Fruit fly (Drosophila melanogaster) whole organism, embryonic: ENCODE measurements around the gene UbcE2M.

ENCODE experiments used
- Atf3 ChIP-seq: fragments of 200-800 bp; sonication (Bioruptor generic); optimal IDR thresholded peaks from 3 replicates; lab custom pipeline; 2016; ENCODE audit warnings: missing biosample characterization, missing genetic modification characterization
- C15 ChIP-seq: fragments of 200-800 bp; sonication (Bioruptor generic); IDR thresholded peaks from 3 replicates; pipeline ENCODE4 v1.3.6; 2022; ENCODE audit warnings: missing biosample characterization, missing genetic modification characterization
- CG11093 ChIP-seq: fragments of 200-800 bp; sonication (Bioruptor generic); IDR thresholded peaks from 3 replicates; pipeline ENCODE4 v1.3.6; 2022; ENCODE audit warnings: missing biosample characterization, missing genetic modification characterization
- CG11504 ChIP-seq: fragments of 200-800 bp; sonication (Bioruptor generic); optimal IDR thresholded peaks from 3 replicates; lab custom pipeline; 2019; ENCODE audit warnings: missing biosample characterization, mild to moderate bottlenecking, missing genetic modification characterization, moderate library complexity
- CG11696 ChIP-seq: fragments of 200-800 bp; sonication (Bioruptor generic); IDR thresholded peaks from 2 replicates; pipeline ENCODE4 v1.3.6; 2022; ENCODE audit warnings: missing biosample characterization, missing genetic modification characterization
- CG12769 ChIP-seq: fragments of 200-800 bp; sonication (Bioruptor generic); optimal IDR thresholded peaks from 2 replicates; lab custom pipeline; 2019; ENCODE audit warnings: missing biosample characterization, mild to moderate bottlenecking, missing genetic modification characterization, moderate library complexity
- CG13624 ChIP-seq: fragments of 200-800 bp; sonication (Bioruptor generic); optimal IDR thresholded peaks from 2 replicates; lab custom pipeline; 2016; ENCODE audit warnings: missing biosample characterization, missing genetic modification characterization
- CG1602 ChIP-seq: fragments of 200-800 bp; sonication (Bioruptor generic); optimal IDR thresholded peaks from 3 replicates; lab custom pipeline; 2016; ENCODE audit warnings: missing biosample characterization, missing genetic modification characterization
- CG16815 ChIP-seq: fragments of 200-800 bp; sonication (Bioruptor generic); optimal IDR thresholded peaks from 3 replicates; lab custom pipeline; 2017; ENCODE audit warnings: missing biosample characterization, mild to moderate bottlenecking, missing genetic modification characterization
- CG18764 ChIP-seq: fragments of 200-800 bp; sonication (Bioruptor generic); optimal IDR thresholded peaks from 3 replicates; lab custom pipeline; 2016; ENCODE audit warnings: missing biosample characterization, missing genetic modification characterization
- CG2712 ChIP-seq: fragments of 200-800 bp; optimal IDR thresholded peaks from 3 replicates; lab custom pipeline; 2019; ENCODE audit warnings: missing biosample characterization, mild to moderate bottlenecking, missing genetic modification characterization, moderate library complexity
- CG3281 ChIP-seq: fragments of 200-800 bp; sonication (Bioruptor generic); optimal IDR thresholded peaks from 3 replicates; lab custom pipeline; 2017; ENCODE audit warnings: missing biosample characterization, mild to moderate bottlenecking, missing genetic modification characterization
- CG3726 ChIP-seq: fragments of 200-800 bp; sonication (Bioruptor generic); IDR thresholded peaks from 3 replicates; pipeline ENCODE4, ENCODE4 v1.3.6; 2022; ENCODE audit warnings: missing biosample characterization, missing genetic modification characterization
- CG6683 ChIP-seq: fragments of 200-800 bp; sonication (Bioruptor generic); optimal IDR thresholded peaks from 2 replicates; lab custom pipeline; 2017; ENCODE audit warnings: missing biosample characterization, mild to moderate bottlenecking, missing genetic modification characterization, missing genetic modification reagents
- CG6689 ChIP-seq: fragments of 200-800 bp; sonication (Bioruptor generic); IDR thresholded peaks from 2 replicates; pipeline ENCODE4 v1.3.6; 2022; ENCODE audit warnings: missing biosample characterization, missing genetic modification characterization
- CG7357 ChIP-seq: fragments of 200-800 bp; sonication (Bioruptor generic); IDR thresholded peaks from 3 replicates; pipeline ENCODE4 v1.3.6; 2022; ENCODE audit warnings: missing biosample characterization, missing genetic modification characterization
- CG7372 ChIP-seq: fragments of 200-800 bp; sonication (Bioruptor generic); IDR thresholded peaks from 2 replicates; pipeline ENCODE4 v1.3.6; 2022; ENCODE audit warnings: missing biosample characterization, missing genetic modification characterization
- CG7963 ChIP-seq: fragments of 200-800 bp; sonication (Bioruptor generic); IDR thresholded peaks from 3 replicates; pipeline ENCODE4 v1.3.6; 2022; ENCODE audit warnings: missing biosample characterization, missing genetic modification characterization; ENCODE audit not compliant: partially characterized antibody
- CG8924 ChIP-seq: fragments of 200-800 bp; optimal IDR thresholded peaks from 3 replicates; lab custom pipeline; 2019; ENCODE audit warnings: missing biosample characterization, mild to moderate bottlenecking, missing genetic modification characterization, moderate library complexity
- Dek ChIP-seq: fragments of 200-800 bp; sonication (Bioruptor generic); optimal IDR thresholded peaks from 3 replicates; lab custom pipeline; 2019; ENCODE audit warnings: missing biosample characterization, mild to moderate bottlenecking, missing genetic modification characterization, moderate library complexity
- Dp ChIP-seq: fragments of 200-800 bp; sonication (Bioruptor generic); optimal IDR thresholded peaks from 2 replicates; lab custom pipeline; 2018; ENCODE audit warnings: missing biosample characterization, mild to moderate bottlenecking, missing genetic modification characterization, moderate library complexity
- Kr ChIP-seq: fragments of 200-800 bp; sonication (Bioruptor generic); optimal IDR thresholded peaks from 2 replicates; lab custom pipeline; 2017; ENCODE audit warnings: missing biosample characterization, mild to moderate bottlenecking, missing genetic modification characterization
- NFAT ChIP-seq: fragments of 200-800 bp; sonication (Bioruptor generic); IDR thresholded peaks from 2 replicates; pipeline ENCODE4 v1.3.6; 2022; ENCODE audit warnings: missing biosample characterization, missing genetic modification characterization
- Neu2 ChIP-seq: fragments of 200-800 bp; sonication (Bioruptor generic); optimal IDR thresholded peaks from 3 replicates; lab custom pipeline; 2016; ENCODE audit warnings: missing biosample characterization, missing genetic modification characterization, borderline replicate concordance
- Vsx1 ChIP-seq: fragments of 200-800 bp; sonication (Bioruptor generic); optimal IDR thresholded peaks from 2 replicates; lab custom pipeline; 2017; ENCODE audit warnings: missing biosample characterization, mild to moderate bottlenecking, missing genetic modification characterization, missing genetic modification reagents
- bbx ChIP-seq: fragments of 200-800 bp; sonication (Bioruptor generic); IDR thresholded peaks from 2 replicates; pipeline ENCODE4 v1.3.6; 2022; ENCODE audit warnings: missing biosample characterization, missing genetic modification characterization; ENCODE audit not compliant: partially characterized antibody
- bowl ChIP-seq: fragments of 200-800 bp; sonication (Bioruptor generic); IDR thresholded peaks from 2 replicates; pipeline ENCODE4 v1.3.6; 2022; ENCODE audit warnings: missing biosample characterization, missing genetic modification characterization
- chm ChIP-seq: fragments of 200-800 bp; sonication (Bioruptor generic); IDR thresholded peaks from 2 replicates; pipeline ENCODE4 v1.3.6; 2022; ENCODE audit warnings: missing biosample characterization, missing genetic modification characterization
- crc ChIP-seq: fragments of 200-800 bp; sonication (Bioruptor generic); optimal IDR thresholded peaks from 2 replicates; lab custom pipeline; 2016; ENCODE audit warnings: missing biosample characterization, missing genetic modification characterization
- gsb-n ChIP-seq: fragments of 200-800 bp; sonication (Bioruptor generic); optimal IDR thresholded peaks from 3 replicates; lab custom pipeline; 2018; ENCODE audit warnings: missing biosample characterization, mild to moderate bottlenecking, missing genetic modification characterization
- h ChIP-seq: fragments of >200 bp; optimal IDR thresholded peaks from 2 replicates; lab custom pipeline; 2017
- insv ChIP-seq, 2 experiments: fragments of 200-800 bp; sonication (Bioruptor generic); optimal IDR thresholded peaks; 3 replicates each; lab custom pipeline; 2016 to 2018; ENCODE audit warnings: missing biosample characterization in 2 of 2, missing genetic modification characterization in 2 of 2
- maf-S ChIP-seq: fragments of 200-800 bp; sonication (Bioruptor generic); optimal IDR thresholded peaks from 2 replicates; lab custom pipeline; 2016; ENCODE audit warnings: missing biosample characterization, missing genetic modification characterization
- mirr ChIP-seq: fragments of 200-800 bp; sonication (Bioruptor generic); optimal IDR thresholded peaks from 3 replicates; lab custom pipeline; 2018; ENCODE audit warnings: missing biosample characterization, mild to moderate bottlenecking, missing genetic modification characterization
- prd ChIP-seq, 3 experiments: fragments of >200 bp in 2 of 3; fragments of 200-800 bp in 1 of 3; sonication (Bioruptor generic) in 1 of 3; optimal IDR thresholded peaks in 2 of 3; IDR thresholded peaks in 1 of 3; 2 replicates in 2 of 3; 3 replicates in 1 of 3; pipeline versions ENCODE4 v1.3.6 to Lab custom; 2017 to 2022; ENCODE audit warnings: missing biosample characterization in 1 of 3, missing genetic modification characterization in 1 of 3
- salm ChIP-seq: fragments of 200-800 bp; sonication (Bioruptor generic); optimal IDR thresholded peaks from 2 replicates; lab custom pipeline; 2018; ENCODE audit warnings: missing biosample characterization, mild to moderate bottlenecking, missing genetic modification characterization
- schlank ChIP-seq: fragments of 200-800 bp; sonication (Bioruptor generic); optimal IDR thresholded peaks from 2 replicates; lab custom pipeline; 2018; ENCODE audit warnings: missing biosample characterization, mild to moderate bottlenecking, missing genetic modification characterization
- sug ChIP-seq: fragments of 200-800 bp; optimal IDR thresholded peaks from 2 replicates; lab custom pipeline; 2019; ENCODE audit warnings: missing biosample characterization, mild to moderate bottlenecking, missing genetic modification characterization, moderate library complexity
- tin ChIP-seq: fragments of 200-800 bp; sonication (Bioruptor generic); optimal IDR thresholded peaks from 3 replicates; lab custom pipeline; 2016; ENCODE audit warnings: missing biosample characterization, missing genetic modification characterization
- tll ChIP-seq, 2 experiments: fragments of 200-800 bp in 1 of 2; fragments of >200 bp in 1 of 2; sonication (Bioruptor generic) in 1 of 2; optimal IDR thresholded peaks; 2 replicates each; lab custom pipeline; 2017 to 2019; ENCODE audit warnings: missing biosample characterization in 2 of 2, missing genetic modification characterization in 2 of 2, mild to moderate bottlenecking in 1 of 2, moderate library complexity in 1 of 2
- ttk ChIP-seq: fragments of 200-800 bp; sonication (Bioruptor generic); IDR thresholded peaks from 2 replicates; pipeline ENCODE4 v2.1.2; 2022; ENCODE audit warnings: missing biosample characterization, missing genetic modification characterization
- tx ChIP-seq: fragments of 200-800 bp; sonication (Bioruptor generic); optimal IDR thresholded peaks from 2 replicates; lab custom pipeline; 2016; ENCODE audit warnings: missing biosample characterization, missing genetic modification characterization
- unpg ChIP-seq: fragments of 200-800 bp; sonication (Bioruptor generic); optimal IDR thresholded peaks from 3 replicates; lab custom pipeline; 2018; ENCODE audit warnings: missing biosample characterization, mild to moderate bottlenecking, missing genetic modification characterization, moderate library complexity
- zen2 ChIP-seq: fragments of 200-800 bp; sonication (Bioruptor generic); IDR thresholded peaks from 3 replicates; pipeline ENCODE4 v1.3.6; 2022; ENCODE audit warnings: missing biosample characterization, missing genetic modification characterization; ENCODE audit not compliant: partially characterized antibody

UbcE2M gene

DNA sequence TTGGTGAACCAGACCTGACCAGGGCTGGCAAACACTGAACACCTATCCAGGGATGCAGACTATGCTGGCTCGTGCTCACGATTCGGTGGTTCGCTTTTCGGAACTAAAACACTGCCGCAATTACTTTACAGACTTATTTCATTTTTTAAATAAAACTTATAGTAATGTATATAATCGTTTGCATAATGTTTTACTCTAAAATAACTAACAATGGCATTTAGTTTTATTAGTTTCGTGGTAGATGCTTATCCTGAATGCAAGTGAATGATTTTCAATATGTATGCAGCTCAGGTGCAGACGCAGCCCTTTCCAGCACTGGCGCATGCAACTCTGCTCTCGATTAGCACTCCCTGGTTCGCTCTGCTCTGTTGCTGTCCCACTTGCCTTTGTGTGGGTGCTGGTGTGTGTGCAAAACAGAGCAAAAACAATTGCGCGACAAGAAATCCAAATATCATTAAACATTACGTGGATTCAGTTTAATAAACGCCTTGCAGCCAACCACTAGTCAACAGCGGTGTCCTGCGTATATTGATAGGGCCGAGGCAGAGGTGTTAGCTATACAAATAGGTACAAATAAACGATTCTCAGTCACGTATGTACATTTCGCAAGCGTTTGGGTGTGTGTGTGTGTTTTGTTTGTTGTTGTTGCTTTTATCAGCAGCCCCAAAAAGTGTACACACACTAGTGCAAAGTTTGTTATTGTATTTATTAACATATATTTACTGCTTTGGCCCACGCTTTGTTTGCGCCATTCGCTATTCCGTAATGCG, 11.0 kb downstream of the UbcE2M start, which contains the start of the genes ERR and Atg18a (continued):
- TF ChIP-seq Atf3 (GFP tag; lab: Kevin White, UChicago) (peak; percentile 62), unpg (GFP tag; lab: Kevin White, UChicago) (peak; percentile 71), CG7357 (peak; percentile 74), salm (tag; lab: Kevin White, UChicago) (peak; percentile 16), Neu2 (GFP tag; lab: Kevin White, UChicago) (no peak), Dek (peak; percentile 87)

DNA sequence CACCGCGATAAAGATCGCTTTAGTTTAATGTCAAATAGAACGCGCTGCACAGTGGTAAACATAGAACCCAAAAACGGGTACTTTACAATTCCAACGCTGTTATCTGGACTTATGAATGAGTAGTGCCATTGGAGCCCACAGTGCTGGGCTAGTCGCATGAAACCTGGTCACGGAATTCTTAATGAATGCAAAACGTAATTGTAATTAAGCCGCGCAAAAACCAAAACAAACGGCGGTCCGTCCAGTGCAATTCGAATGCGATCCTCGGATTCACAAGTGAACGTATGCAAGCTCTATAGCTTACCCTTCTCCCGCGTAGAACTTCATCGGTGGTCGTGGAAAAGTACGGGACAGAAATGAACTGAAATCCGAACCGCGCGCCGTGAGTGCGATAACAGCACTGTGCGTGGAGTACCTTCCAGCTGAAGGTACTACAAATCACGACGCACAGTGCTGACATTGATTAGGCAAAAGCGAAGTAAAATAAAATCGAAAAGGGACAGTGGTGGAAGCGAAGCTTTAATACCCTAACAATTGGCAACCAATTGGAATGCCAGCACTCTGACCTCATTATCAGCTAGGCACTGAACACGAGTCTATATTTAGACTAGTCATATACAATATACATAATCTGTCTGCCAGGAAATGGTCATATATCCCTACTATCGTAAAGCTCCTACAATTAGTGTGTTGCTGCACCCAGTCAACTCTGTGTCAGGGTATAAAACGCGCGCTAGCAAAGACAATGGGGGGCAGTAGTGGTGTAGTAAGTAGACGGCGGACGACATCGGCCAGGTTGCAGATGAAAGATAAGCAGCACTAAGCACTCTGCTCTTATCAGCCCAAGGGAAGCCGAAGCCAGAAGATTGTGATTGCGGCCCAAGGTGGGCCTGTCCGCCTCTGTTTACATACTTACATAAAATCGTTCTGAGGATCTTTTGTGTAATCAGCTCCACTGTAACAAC, 12.2 kb downstream of the UbcE2M start:
- TF ChIP-seq CG1602 (GFP tag; lab: Kevin White, UChicago) (peak; percentile 42), CG11504 (tag; lab: Kevin White, UChicago) (peak; percentile 57), mirr (GFP tag; lab: Kevin White, UChicago) (peak; percentile 93), prd (optimal IDR thresholded peaks at IDR 0.05; lab: Kevin White, UChicago) (no peak), prd (GFP tag; IDR thresholded peaks at IDR 0.05; lab: Robert Waterston, UW) (peak; percentile 60), CG6683 (GFP tag; lab: Kevin White, UChicago) (peak; percentile 11), zen2 (no peak), tll (GFP tag; optimal IDR thresholded peaks at IDR 0.05; lab: Kevin White, UChicago) (no peak), ttk (GFP tag; lab: Robert Waterston, UW) (no peak), bbx (no peak), tin (GFP tag; lab: Kevin White, UChicago) (peak; percentile 28), CG2712 (tag; lab: Kevin White, UChicago) (peak; percentile 42), CG7372 (GFP tag; lab: Robert Waterston, UW) (0 out of 2 replicates have a peak, but pooled peaks have one; percentile 27), unpg (GFP tag; lab: Kevin White, UChicago) (peak; percentile 38), tx (GFP tag; lab: Kevin White, UChicago) (peak; percentile 13), CG18764 (GFP tag; lab: Kevin White, UChicago) (no peak), CG13624 (peak; percentile 12), chm (GFP tag; lab: Robert Waterston, UW) (no peak), bowl (GFP tag; lab: Robert Waterston, UW) (no peak), CG8924 (tag; lab: Kevin White, UChicago) (peak; percentile 20), CG11093 (GFP tag; lab: Robert Waterston, UW) (no peak), h (no peak), CG6689 (GFP tag; lab: Robert Waterston, UW) (peak; percentile 46), CG7963 (GFP tag; lab: Robert Waterston, UW) (no peak), C15 (no peak), CG11696 (GFP tag; lab: Robert Waterston, UW) (0 out of 2 replicates have a peak, but pooled peaks have one; percentile 8), CG16815 (no peak), gsb-n (tag; lab: Kevin White, UChicago) (no peak), NFAT (GFP tag; lab: Robert Waterston, UW) (no peak), crc (GFP tag; lab: Kevin White, UChicago) (no peak), sug (tag; lab: Kevin White, UChicago) (peak; percentile 100), CG12769 (tag; lab: Kevin White, UChicago) (peak; percentile 82), CG3281 (peak; percentile 64), maf-S (GFP tag; lab: Kevin White, UChicago) (peak; percentile 23), Dp (GFP tag; lab: Kevin White, UChicago) (no peak), Kr (GFP tag; lab: Kevin White, UChicago) (no peak), insv (GFP tag; optimal IDR thresholded peaks at IDR 0.05; lab: Kevin White, UChicago) (no peak), schlank (tag; lab: Kevin White, UChicago) (no peak), CG3726 (GFP tag; lab: Robert Waterston, UW) (no peak), Vsx1 (GFP tag; lab: Kevin White, UChicago) (peak; percentile 47)
